Worm (Caenorhabditis elegans) whole organism, L3 larva: ENCODE measurements around the gene gakh-1.
A peak's percentile ranks its signal among the peaks of the same experiment; 100 is the strongest.

Experiments
- R02D3.7 ChIP-seq: fragments of 150-350 bp; optimal IDR thresholded peaks from 2 replicates; lab custom pipeline; 2014; ENCODE audit warnings: missing biosample characterization, missing genetic modification characterization
- ZK546.5 ChIP-seq: sonication (generic microtip); optimal IDR thresholded peaks from 2 replicates; lab custom pipeline; 2017; ENCODE audit warnings: missing biosample characterization, missing genetic modification characterization
- aly-2 ChIP-seq: fragments of 150-350 bp; optimal IDR thresholded peaks from 2 replicates; lab custom pipeline; 2014; ENCODE audit warnings: missing biosample characterization, missing genetic modification characterization
- ama-1 ChIP-seq: fragments of 150-350 bp; optimal IDR thresholded peaks from 2 replicates; lab custom pipeline; 2018
- ceh-16 ChIP-seq: sonication (generic microtip); optimal IDR thresholded peaks from 2 replicates; lab custom pipeline; 2017; ENCODE audit warnings: missing biosample characterization, missing genetic modification characterization
- ceh-28 ChIP-seq: fragments of 150-350 bp; optimal IDR thresholded peaks from 2 replicates; lab custom pipeline; 2014; ENCODE audit warnings: missing biosample characterization, missing genetic modification reagents, missing genetic modification characterization
- ceh-82 ChIP-seq: fragments of 150-350 bp; optimal IDR thresholded peaks from 2 replicates; lab custom pipeline; 2014; ENCODE audit warnings: missing biosample characterization, missing genetic modification characterization
- ceh-9 ChIP-seq: sonication (generic microtip); optimal IDR thresholded peaks from 2 replicates; lab custom pipeline; 2018; ENCODE audit warnings: missing biosample characterization, missing genetic modification characterization
- daf-12 ChIP-seq: fragments of 150-350 bp; optimal IDR thresholded peaks from 2 replicates; lab custom pipeline; 2014; ENCODE audit warnings: missing biosample characterization, missing genetic modification reagents, missing genetic modification characterization
- egl-27 ChIP-seq: sonication (generic microtip); optimal IDR thresholded peaks from 4 replicates; lab custom pipeline; 2017; ENCODE audit warnings: missing biosample characterization, missing genetic modification reagents, missing genetic modification characterization
- egl-5 ChIP-seq: fragments of 150-350 bp; optimal IDR thresholded peaks from 2 replicates; lab custom pipeline; 2017; ENCODE audit warnings: missing biosample characterization, missing genetic modification reagents, missing genetic modification characterization, inconsistent platforms
- elt-1 ChIP-seq: fragments of 150-350 bp; optimal IDR thresholded peaks from 2 replicates; lab custom pipeline; 2014; ENCODE audit warnings: missing biosample characterization, missing genetic modification characterization
- elt-2 ChIP-seq: sonication (generic microtip); optimal IDR thresholded peaks from 2 replicates; lab custom pipeline; 2016; ENCODE audit warnings: missing genetic modification reagents, mild to moderate bottlenecking, missing genetic modification characterization, missing compliant biosample characterization
- eor-1 ChIP-seq, 2 experiments: fragments of 150-350 bp; optimal IDR thresholded peaks; 2 replicates each; lab custom pipeline; 2014 to 2018; ENCODE audit warnings: missing biosample characterization in 2 of 2, missing genetic modification characterization in 2 of 2
- fkh-10 ChIP-seq: sonication (generic microtip); optimal IDR thresholded peaks from 2 replicates; lab custom pipeline; 2017; ENCODE audit warnings: missing biosample characterization, missing genetic modification reagents, missing genetic modification characterization
- fkh-2 ChIP-seq: fragments of 150-350 bp; optimal IDR thresholded peaks from 2 replicates; lab custom pipeline; 2014; ENCODE audit warnings: missing biosample characterization, missing genetic modification reagents, missing genetic modification characterization
- fos-1 ChIP-seq: fragments of 150-350 bp; optimal IDR thresholded peaks from 2 replicates; lab custom pipeline; 2014; ENCODE audit warnings: missing biosample characterization, missing genetic modification characterization
- hmg-11 ChIP-seq: sonication (generic microtip); optimal IDR thresholded peaks from 2 replicates; lab custom pipeline; 2016; ENCODE audit warnings: missing genetic modification characterization, missing compliant biosample characterization
- jun-1 ChIP-seq: fragments of 150-350 bp; optimal IDR thresholded peaks from 2 replicates; lab custom pipeline; 2014; ENCODE audit warnings: missing biosample characterization, missing genetic modification reagents, missing genetic modification characterization
- lin-15B ChIP-seq: fragments of 150-350 bp; optimal IDR thresholded peaks from 2 replicates; lab custom pipeline; 2014; ENCODE audit warnings: missing biosample characterization, missing genetic modification characterization
- lin-39 ChIP-seq: fragments of 150-350 bp; optimal IDR thresholded peaks from 2 replicates; lab custom pipeline; 2018; ENCODE audit warnings: missing biosample characterization, missing genetic modification reagents, missing genetic modification characterization
- lsy-12 ChIP-seq: sonication (generic microtip); optimal IDR thresholded peaks from 2 replicates; lab custom pipeline; 2016; ENCODE audit warnings: mild to moderate bottlenecking, missing genetic modification characterization, missing compliant biosample characterization
- mdl-1 ChIP-seq: fragments of 150-350 bp; optimal IDR thresholded peaks from 2 replicates; lab custom pipeline; 2014; ENCODE audit warnings: missing biosample characterization, missing genetic modification characterization
- nfya-1 ChIP-seq: sonication (generic microtip); optimal IDR thresholded peaks from 2 replicates; lab custom pipeline; 2017; ENCODE audit warnings: missing genetic modification characterization, mild to moderate bottlenecking, missing compliant biosample characterization, antibody characterized with exemption, moderate library complexity; ENCODE audit not compliant: insufficient read depth
- nhr-11 ChIP-seq: fragments of 150-350 bp; optimal IDR thresholded peaks from 2 replicates; lab custom pipeline; 2014; ENCODE audit warnings: missing biosample characterization, missing genetic modification characterization
- nhr-12 ChIP-seq: fragments of 150-350 bp; optimal IDR thresholded peaks from 2 replicates; lab custom pipeline; 2014; ENCODE audit warnings: missing biosample characterization, missing genetic modification characterization
- nhr-23 ChIP-seq: fragments of 150-350 bp; optimal IDR thresholded peaks from 2 replicates; lab custom pipeline; 2014; ENCODE audit warnings: missing biosample characterization, missing genetic modification reagents, missing genetic modification characterization
- nhr-237 ChIP-seq: fragments of 150-350 bp; optimal IDR thresholded peaks from 2 replicates; lab custom pipeline; 2014; ENCODE audit warnings: missing biosample characterization, missing genetic modification characterization
- nhr-28 ChIP-seq: fragments of 150-350 bp; optimal IDR thresholded peaks from 2 replicates; lab custom pipeline; 2014; ENCODE audit warnings: missing biosample characterization, missing genetic modification characterization
- nhr-43 ChIP-seq: sonication (generic microtip); optimal IDR thresholded peaks from 2 replicates; lab custom pipeline; 2016; ENCODE audit warnings: mild to moderate bottlenecking, missing genetic modification characterization, missing compliant biosample characterization; ENCODE audit not compliant: poor library complexity, severe bottlenecking
- nhr-67 ChIP-seq: fragments of 150-350 bp; optimal IDR thresholded peaks from 2 replicates; lab custom pipeline; 2014; ENCODE audit warnings: missing biosample characterization, missing genetic modification characterization
- nhr-76 ChIP-seq: fragments of 150-350 bp; sonication (generic microtip); optimal IDR thresholded peaks from 5 replicates; lab custom pipeline; 2014; ENCODE audit warnings: missing biosample characterization, missing genetic modification characterization
- nhr-77 ChIP-seq: fragments of 150-350 bp; optimal IDR thresholded peaks from 2 replicates; lab custom pipeline; 2014; ENCODE audit warnings: missing biosample characterization, missing genetic modification characterization
- pha-4 ChIP-seq: fragments of 150-350 bp; optimal IDR thresholded peaks from 2 replicates; lab custom pipeline; 2014; ENCODE audit warnings: missing biosample characterization, missing genetic modification reagents, missing genetic modification characterization
- pqm-1 ChIP-seq: fragments of 150-350 bp; optimal IDR thresholded peaks from 2 replicates; lab custom pipeline; 2017; ENCODE audit warnings: missing biosample characterization, missing genetic modification characterization, inconsistent platforms
- sea-2 ChIP-seq: fragments of 150-350 bp; sonication (generic microtip); optimal IDR thresholded peaks from 4 replicates; lab custom pipeline; 2014; ENCODE audit warnings: missing biosample characterization, missing genetic modification reagents, missing genetic modification characterization
- skn-1 ChIP-seq: fragments of 150-350 bp; optimal IDR thresholded peaks from 2 replicates; lab custom pipeline; 2014; ENCODE audit warnings: missing biosample characterization, missing genetic modification characterization
- snpc-4 ChIP-seq: fragments of 150-350 bp; optimal IDR thresholded peaks from 2 replicates; lab custom pipeline; 2014; ENCODE audit warnings: missing biosample characterization, missing genetic modification characterization
- tbx-2 ChIP-seq: sonication (generic microtip); optimal IDR thresholded peaks from 2 replicates; lab custom pipeline; 2016; ENCODE audit warnings: mild to moderate bottlenecking, missing genetic modification characterization, missing compliant biosample characterization
- unc-62 ChIP-seq: fragments of 150-350 bp; sonication (generic microtip); optimal IDR thresholded peaks from 4 replicates; lab custom pipeline; 2014; ENCODE audit warnings: missing biosample characterization, missing genetic modification reagents, missing genetic modification characterization
- zag-1 ChIP-seq: fragments of 150-350 bp; optimal IDR thresholded peaks from 2 replicates; lab custom pipeline; 2014; ENCODE audit warnings: missing biosample characterization, missing genetic modification characterization
- ztf-11 ChIP-seq: fragments of 150-350 bp; optimal IDR thresholded peaks from 2 replicates; lab custom pipeline; 2014; ENCODE audit warnings: missing biosample characterization, missing genetic modification characterization
- ztf-4 ChIP-seq: fragments of 150-350 bp; optimal IDR thresholded peaks from 2 replicates; lab custom pipeline; 2014; ENCODE audit warnings: missing biosample characterization, missing genetic modification characterization

The gakh-1 gene

DNA sequence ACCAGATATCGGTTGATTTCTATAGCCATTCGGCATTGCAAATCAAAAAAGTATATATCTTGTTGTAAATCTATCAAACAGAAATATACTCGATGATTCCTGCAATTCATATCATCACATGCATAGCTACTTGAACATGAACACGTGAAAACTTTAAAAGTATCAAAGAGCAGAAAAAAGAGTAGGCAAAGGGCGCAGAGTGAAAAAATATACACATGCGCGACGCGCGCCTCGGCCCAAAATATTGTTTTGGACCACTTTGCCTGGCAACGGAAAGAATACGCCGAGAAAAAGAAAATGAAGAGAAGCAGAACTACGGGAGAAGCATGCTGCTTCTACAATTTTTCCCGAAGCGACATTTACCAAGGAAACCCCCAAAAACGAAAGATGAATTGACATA is 11.7 kb upstream of the gakh-1 start, which contains the start of gene C54H2.4:
TSS of gene C54H2.4 (minus strand) at position 101 of the 400 bp plus-strand sequence.
- no peak for TF ChIP-seq fos-1 (tag; lab: Kevin White, UChicago)
- no peak for TF ChIP-seq nfya-1 (tag; lab: Kevin White, UChicago)
- TF ChIP-seq ceh-16 (tag; lab: Kevin White, UChicago): no peak
- TF ChIP-seq ceh-82 (tag; lab: Kevin White, UChicago): no peak
- TF ChIP-seq fkh-10 (GFP tag; lab: Kevin White, UChicago): no peak
- TF ChIP-seq daf-12: no peak
- TF ChIP-seq nhr-28: no peak
- TF ChIP-seq mdl-1 (tag; lab: Kevin White, UChicago): no peak
- TF ChIP-seq nhr-43 (tag; lab: Kevin White, UChicago): no peak
- no peak for TF ChIP-seq hmg-11 (tag; lab: Kevin White, UChicago)
- no peak for TF ChIP-seq eor-1 (tag; optimal IDR thresholded peaks at IDR 0.05; lab: Kevin White, UChicago)
- no peak for TF ChIP-seq lin-39 (tag; lab: Kevin White, UChicago)
- no peak for TF ChIP-seq jun-1
- no peak for TF ChIP-seq pha-4 (tag; lab: Kevin White, UChicago)
- no peak for TF ChIP-seq unc-62 (GFP tag; lab: Kevin White, UChicago)
- no peak for TF ChIP-seq pqm-1 (tag; lab: Kevin White, UChicago)
- no peak for TF ChIP-seq nhr-12
- no peak for TF ChIP-seq egl-27 (tag; lab: Kevin White, UChicago)
- TF ChIP-seq ZK546.5 (tag; lab: Kevin White, UChicago): no peak

DNA sequence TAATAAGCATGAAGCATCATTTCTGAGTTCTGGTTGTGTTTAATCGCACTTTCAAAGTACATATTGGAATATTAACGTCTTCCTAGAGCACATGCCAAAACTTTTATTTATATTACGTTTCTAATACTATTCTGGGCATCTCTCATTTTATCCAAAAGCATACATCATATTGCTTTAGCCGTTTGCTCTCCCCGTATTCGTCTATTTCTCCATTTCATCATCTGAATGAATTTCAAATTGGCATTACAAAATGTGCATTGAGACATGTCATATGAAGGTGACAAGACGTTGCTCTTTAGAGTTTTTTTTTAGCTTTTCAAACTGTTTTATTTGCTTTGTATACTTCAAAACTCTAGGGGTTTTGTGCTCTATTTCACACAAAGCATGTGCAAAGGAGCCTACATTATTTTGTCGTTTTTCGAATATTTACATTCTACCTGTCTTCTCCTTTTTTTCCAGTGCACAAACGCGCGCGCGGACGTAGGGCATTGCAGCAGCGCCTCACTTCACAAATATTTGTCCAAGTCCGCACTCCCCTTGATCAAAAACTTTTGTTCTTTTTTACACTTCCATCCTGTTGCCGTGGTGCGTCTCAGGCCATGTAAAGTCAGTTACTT is 9.7 kb upstream of the gakh-1 start:
- peak; percentile 85 for TF ChIP-seq pha-4 (tag; lab: Kevin White, UChicago)
- no peak for TF ChIP-seq nhr-237

DNA sequence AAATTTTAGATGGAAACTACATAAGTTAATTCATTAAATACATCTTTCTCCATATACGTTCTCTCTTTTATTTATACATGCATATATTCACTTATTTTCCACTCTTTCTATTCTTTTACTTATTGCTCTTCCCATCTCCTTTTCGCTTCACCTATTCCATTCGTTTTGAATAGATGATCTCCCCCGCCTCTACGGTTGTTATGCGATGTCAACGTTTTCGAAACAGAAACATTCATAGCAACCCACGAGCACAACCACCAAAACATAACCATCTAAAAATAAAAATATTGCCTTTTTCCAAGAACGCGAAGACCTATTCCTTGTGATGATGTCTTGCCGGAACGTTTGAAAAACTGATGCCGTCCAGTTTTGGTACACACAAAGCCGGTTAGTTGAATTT is 8.8 kb upstream of the gakh-1 start, which contains the start of gene sym-3:
TSS of gene sym-3 (plus strand) at position 301 of the 400 bp plus-strand sequence.
- no peak for TF ChIP-seq ceh-82 (tag; lab: Kevin White, UChicago)
- no peak for TF ChIP-seq ztf-11
- no peak for TF ChIP-seq snpc-4 (tag; lab: Kevin White, UChicago)
- TF ChIP-seq eor-1 (tag; optimal IDR thresholded peaks at IDR 0.05; lab: Kevin White, UChicago): no peak
- TF ChIP-seq nhr-23: no peak
- TF ChIP-seq aly-2: no peak
- no peak for TF ChIP-seq nhr-43 (tag; lab: Kevin White, UChicago)
- TF ChIP-seq fkh-2 (tag; lab: Kevin White, UChicago): no peak
- no peak for TF ChIP-seq nfya-1 (tag; lab: Kevin White, UChicago)
- TF ChIP-seq nhr-77 (tag; lab: Kevin White, UChicago): no peak
- no peak for TF ChIP-seq skn-1 (tag; lab: Kevin White, UChicago)

DNA sequence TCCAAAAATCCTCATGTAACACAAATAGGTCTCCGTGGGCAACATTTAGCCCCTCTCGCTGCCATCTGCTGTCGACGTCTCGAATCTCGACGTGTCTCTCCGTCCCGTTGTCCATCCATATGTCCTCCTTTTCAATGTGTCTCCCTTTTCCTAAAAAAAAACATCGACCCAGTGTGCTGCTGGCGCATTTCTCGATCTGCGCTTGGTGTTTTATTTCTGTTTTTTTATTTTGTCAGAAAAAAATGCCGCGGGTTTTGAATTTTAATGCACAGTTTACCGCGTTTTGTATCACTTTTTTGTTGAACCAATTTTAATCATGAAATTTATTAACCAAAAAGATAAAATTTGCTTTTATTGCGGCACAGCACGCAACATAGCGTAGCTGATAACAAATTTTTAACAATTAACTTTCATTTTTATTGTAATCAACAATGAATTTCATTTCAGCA is 6.5 kb upstream of the gakh-1 start:
- TF ChIP-seq aly-2: no peak
- TF ChIP-seq ztf-4: no peak
- no peak for TF ChIP-seq mdl-1 (tag; lab: Kevin White, UChicago)
- TF ChIP-seq nhr-23: peak; percentile 80
- no peak for TF ChIP-seq R02D3.7
- no peak for TF ChIP-seq nhr-43 (tag; lab: Kevin White, UChicago)
- no peak for TF ChIP-seq ztf-11
- peak; percentile 72 for TF ChIP-seq lin-39 (tag; lab: Kevin White, UChicago)
- TF ChIP-seq ceh-82 (tag; lab: Kevin White, UChicago): no peak
- peak; percentile 27 for TF ChIP-seq ceh-16 (tag; lab: Kevin White, UChicago)
- TF ChIP-seq nhr-77 (tag; lab: Kevin White, UChicago): no peak
- no peak for TF ChIP-seq ama-1 (lab: Kevin White, UChicago)
- peak; percentile 50 for TF ChIP-seq hmg-11 (tag; lab: Kevin White, UChicago)
- TF ChIP-seq jun-1: no peak
- no peak for TF ChIP-seq lsy-12 (tag; lab: Kevin White, UChicago)
- peak; percentile 17 for TF ChIP-seq tbx-2
- no peak for TF ChIP-seq egl-27 (tag; lab: Kevin White, UChicago)
- TF ChIP-seq lin-15B: peak; percentile 69
- peak; percentile 24 for TF ChIP-seq fkh-10 (GFP tag; lab: Kevin White, UChicago)
- peak; percentile 69 for TF ChIP-seq nfya-1 (tag; lab: Kevin White, UChicago)
- no peak for TF ChIP-seq zag-1 (tag; lab: Kevin White, UChicago)
- TF ChIP-seq pqm-1 (tag; lab: Kevin White, UChicago): peak; percentile 1
- TF ChIP-seq ceh-28: no peak
- TF ChIP-seq daf-12: no peak
- TF ChIP-seq nhr-67 (tag; lab: Kevin White, UChicago): no peak
- TF ChIP-seq ceh-9: no peak
- no peak for TF ChIP-seq unc-62 (GFP tag; lab: Kevin White, UChicago)
- no peak for TF ChIP-seq fos-1 (tag; lab: Kevin White, UChicago)
- TF ChIP-seq egl-5: peak; percentile 71
- TF ChIP-seq nhr-12: no peak
- TF ChIP-seq nhr-76: no peak
- TF ChIP-seq elt-1 (tag; lab: Kevin White, UChicago): no peak
- TF ChIP-seq sea-2: no peak
- TF ChIP-seq nhr-237: no peak
- TF ChIP-seq nhr-11 (tag; lab: Kevin White, UChicago): no peak
- peak; percentile 51 for TF ChIP-seq pha-4 (tag; lab: Kevin White, UChicago)
- peak; percentile 75 for TF ChIP-seq elt-2 (tag; lab: Kevin White, UChicago)
